Worm (Caenorhabditis elegans) whole organism, L3 larva: ENCODE data around the gene acbp-5.

ENCODE experiments used
- mml-1 ChIP-seq: fragments of 150-350 bp; sonication (generic microtip); optimal IDR thresholded peaks from 3 replicates; lab custom pipeline; 2014; ENCODE audit warnings: missing biosample characterization, missing genetic modification characterization

Gene acbp-5

DNA sequence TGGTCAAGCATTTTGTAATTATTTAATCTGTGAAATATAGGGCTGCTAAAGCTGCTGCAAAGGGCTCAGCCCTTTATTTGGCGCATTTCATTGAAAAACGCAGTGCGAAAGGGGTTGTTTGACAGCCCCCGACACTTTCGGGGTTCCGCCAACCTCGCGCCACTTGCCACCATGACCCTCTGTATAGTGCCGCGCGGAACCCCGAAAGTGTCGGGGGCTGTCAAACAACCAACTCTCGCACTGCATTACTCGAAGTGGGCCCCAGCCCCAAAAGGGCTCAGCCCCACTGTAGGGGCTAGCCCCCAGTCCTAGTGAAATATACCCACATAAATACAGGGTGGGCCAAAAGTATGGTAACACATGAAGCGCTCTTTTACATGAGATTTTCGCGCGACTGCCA, 41.2 kb downstream of the acbp-5 start:
- no peak for TF ChIP-seq mml-1 (tag; lab: Kevin White, UChicago)
